Worm (Caenorhabditis elegans) whole organism, L3 larva: Measurements from ENCODE around the gene sru-35.

Experiments
- aly-2 ChIP-seq: fragments of 150-350 bp; optimal IDR thresholded peaks from 2 replicates; lab custom pipeline; 2014; ENCODE audit warnings: missing biosample characterization, missing genetic modification characterization
- ama-1 ChIP-seq: fragments of 150-350 bp; optimal IDR thresholded peaks from 2 replicates; lab custom pipeline; 2018
- ceh-16 ChIP-seq: sonication (generic microtip); optimal IDR thresholded peaks from 2 replicates; lab custom pipeline; 2017; ENCODE audit warnings: missing biosample characterization, missing genetic modification characterization
- ceh-28 ChIP-seq: fragments of 150-350 bp; optimal IDR thresholded peaks from 2 replicates; lab custom pipeline; 2014; ENCODE audit warnings: missing biosample characterization, missing genetic modification reagents, missing genetic modification characterization
- ceh-82 ChIP-seq: fragments of 150-350 bp; optimal IDR thresholded peaks from 2 replicates; lab custom pipeline; 2014; ENCODE audit warnings: missing biosample characterization, missing genetic modification characterization
- ceh-9 ChIP-seq: sonication (generic microtip); optimal IDR thresholded peaks from 2 replicates; lab custom pipeline; 2018; ENCODE audit warnings: missing biosample characterization, missing genetic modification characterization
- egl-5 ChIP-seq: fragments of 150-350 bp; optimal IDR thresholded peaks from 2 replicates; lab custom pipeline; 2017; ENCODE audit warnings: missing biosample characterization, missing genetic modification reagents, missing genetic modification characterization, inconsistent platforms
- elt-1 ChIP-seq: fragments of 150-350 bp; optimal IDR thresholded peaks from 2 replicates; lab custom pipeline; 2014; ENCODE audit warnings: missing biosample characterization, missing genetic modification characterization
- elt-2 ChIP-seq: sonication (generic microtip); optimal IDR thresholded peaks from 2 replicates; lab custom pipeline; 2016; ENCODE audit warnings: missing genetic modification reagents, mild to moderate bottlenecking, missing genetic modification characterization, missing compliant biosample characterization
- elt-3 ChIP-seq, 3 experiments: fragments of 150-350 bp in 1 of 3; sonication (generic microtip) in 2 of 3; optimal IDR thresholded peaks; 2 replicates in 2 of 3; 4 replicates in 1 of 3; lab custom pipeline; 2014 to 2017; ENCODE audit warnings: missing biosample characterization in 3 of 3, missing genetic modification characterization in 3 of 3
- eor-1 ChIP-seq, 2 experiments: fragments of 150-350 bp; optimal IDR thresholded peaks; 2 replicates each; lab custom pipeline; 2014 to 2018; ENCODE audit warnings: missing biosample characterization in 2 of 2, missing genetic modification characterization in 2 of 2
- fkh-10 ChIP-seq: sonication (generic microtip); optimal IDR thresholded peaks from 2 replicates; lab custom pipeline; 2017; ENCODE audit warnings: missing biosample characterization, missing genetic modification reagents, missing genetic modification characterization
- fkh-2 ChIP-seq: fragments of 150-350 bp; optimal IDR thresholded peaks from 2 replicates; lab custom pipeline; 2014; ENCODE audit warnings: missing biosample characterization, missing genetic modification reagents, missing genetic modification characterization
- fos-1 ChIP-seq: fragments of 150-350 bp; optimal IDR thresholded peaks from 2 replicates; lab custom pipeline; 2014; ENCODE audit warnings: missing biosample characterization, missing genetic modification characterization
- jun-1 ChIP-seq: fragments of 150-350 bp; optimal IDR thresholded peaks from 2 replicates; lab custom pipeline; 2014; ENCODE audit warnings: missing biosample characterization, missing genetic modification reagents, missing genetic modification characterization
- lin-15B ChIP-seq: fragments of 150-350 bp; optimal IDR thresholded peaks from 2 replicates; lab custom pipeline; 2014; ENCODE audit warnings: missing biosample characterization, missing genetic modification characterization
- lsy-12 ChIP-seq: sonication (generic microtip); optimal IDR thresholded peaks from 2 replicates; lab custom pipeline; 2016; ENCODE audit warnings: mild to moderate bottlenecking, missing genetic modification characterization, missing compliant biosample characterization
- mdl-1 ChIP-seq: fragments of 150-350 bp; optimal IDR thresholded peaks from 2 replicates; lab custom pipeline; 2014; ENCODE audit warnings: missing biosample characterization, missing genetic modification characterization
- nfya-1 ChIP-seq: sonication (generic microtip); optimal IDR thresholded peaks from 2 replicates; lab custom pipeline; 2017; ENCODE audit warnings: missing genetic modification characterization, mild to moderate bottlenecking, missing compliant biosample characterization, antibody characterized with exemption, moderate library complexity; ENCODE audit not compliant: insufficient read depth
- nhr-11 ChIP-seq: fragments of 150-350 bp; optimal IDR thresholded peaks from 2 replicates; lab custom pipeline; 2014; ENCODE audit warnings: missing biosample characterization, missing genetic modification characterization
- nhr-12 ChIP-seq: fragments of 150-350 bp; optimal IDR thresholded peaks from 2 replicates; lab custom pipeline; 2014; ENCODE audit warnings: missing biosample characterization, missing genetic modification characterization
- nhr-23 ChIP-seq: fragments of 150-350 bp; optimal IDR thresholded peaks from 2 replicates; lab custom pipeline; 2014; ENCODE audit warnings: missing biosample characterization, missing genetic modification reagents, missing genetic modification characterization
- nhr-25 ChIP-seq: sonication (generic microtip); optimal IDR thresholded peaks from 2 replicates; lab custom pipeline; 2017; ENCODE audit warnings: missing biosample characterization, missing genetic modification characterization
- nhr-28 ChIP-seq: fragments of 150-350 bp; optimal IDR thresholded peaks from 2 replicates; lab custom pipeline; 2014; ENCODE audit warnings: missing biosample characterization, missing genetic modification characterization
- nhr-43 ChIP-seq: sonication (generic microtip); optimal IDR thresholded peaks from 2 replicates; lab custom pipeline; 2016; ENCODE audit warnings: mild to moderate bottlenecking, missing genetic modification characterization, missing compliant biosample characterization; ENCODE audit not compliant: poor library complexity, severe bottlenecking
- nhr-67 ChIP-seq: fragments of 150-350 bp; optimal IDR thresholded peaks from 2 replicates; lab custom pipeline; 2014; ENCODE audit warnings: missing biosample characterization, missing genetic modification characterization
- nhr-76 ChIP-seq: fragments of 150-350 bp; sonication (generic microtip); optimal IDR thresholded peaks from 5 replicates; lab custom pipeline; 2014; ENCODE audit warnings: missing biosample characterization, missing genetic modification characterization
- pha-4 ChIP-seq: fragments of 150-350 bp; optimal IDR thresholded peaks from 2 replicates; lab custom pipeline; 2014; ENCODE audit warnings: missing biosample characterization, missing genetic modification reagents, missing genetic modification characterization
- pqm-1 ChIP-seq: fragments of 150-350 bp; optimal IDR thresholded peaks from 2 replicates; lab custom pipeline; 2017; ENCODE audit warnings: missing biosample characterization, missing genetic modification characterization, inconsistent platforms
- skn-1 ChIP-seq: fragments of 150-350 bp; optimal IDR thresholded peaks from 2 replicates; lab custom pipeline; 2014; ENCODE audit warnings: missing biosample characterization, missing genetic modification characterization
- snpc-4 ChIP-seq: fragments of 150-350 bp; optimal IDR thresholded peaks from 2 replicates; lab custom pipeline; 2014; ENCODE audit warnings: missing biosample characterization, missing genetic modification characterization
- unc-39 ChIP-seq: sonication (generic microtip); optimal IDR thresholded peaks from 4 replicates; lab custom pipeline; 2017; ENCODE audit warnings: missing biosample characterization, missing genetic modification characterization
- unc-62 ChIP-seq: fragments of 150-350 bp; sonication (generic microtip); optimal IDR thresholded peaks from 4 replicates; lab custom pipeline; 2014; ENCODE audit warnings: missing biosample characterization, missing genetic modification reagents, missing genetic modification characterization
- ztf-11 ChIP-seq: fragments of 150-350 bp; optimal IDR thresholded peaks from 2 replicates; lab custom pipeline; 2014; ENCODE audit warnings: missing biosample characterization, missing genetic modification characterization

The sru-35 gene

DNA sequence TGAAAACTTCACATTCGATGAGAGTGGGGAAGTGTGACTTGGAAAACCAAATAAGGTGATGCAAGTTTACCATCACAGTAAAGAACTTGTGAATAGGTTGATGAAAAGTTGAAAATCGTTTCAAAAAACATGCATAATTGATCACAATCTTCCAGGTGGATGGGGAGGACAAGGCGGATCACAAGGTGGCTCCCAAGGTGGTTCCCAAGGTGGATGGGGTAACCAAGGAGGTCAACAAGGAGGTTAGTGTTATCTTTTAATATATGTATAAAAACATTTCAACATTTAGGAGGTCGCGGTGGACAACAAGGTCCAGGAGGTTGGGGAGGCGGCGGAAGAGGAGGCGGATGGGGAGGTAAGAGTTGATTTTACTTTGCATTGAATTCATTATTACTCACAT lies 27.6 kb upstream of the sru-35 start, which contains the start of gene T28C6.10:
T28C6.10 (plus strand) TSS at position 301 of the 400 bp plus-strand sequence.
- no peak for TF ChIP-seq elt-3 (tag; optimal IDR thresholded peaks at IDR 0.05; lab: Kevin White, UChicago)
- no peak for TF ChIP-seq skn-1
- no peak for TF ChIP-seq snpc-4
- TF ChIP-seq lin-15B (tag; lab: Kevin White, UChicago) = no peak
- no peak for TF ChIP-seq nhr-12 (tag; lab: Kevin White, UChicago)
- no peak for TF ChIP-seq ztf-11 (tag; lab: Kevin White, UChicago)
- TF ChIP-seq lsy-12 = no peak
- no peak for TF ChIP-seq fkh-10 (GFP tag; lab: Kevin White, UChicago)
- no peak for TF ChIP-seq nhr-23
- no peak for TF ChIP-seq nhr-28 (tag; lab: Kevin White, UChicago)
- TF ChIP-seq nhr-67 = no peak

DNA sequence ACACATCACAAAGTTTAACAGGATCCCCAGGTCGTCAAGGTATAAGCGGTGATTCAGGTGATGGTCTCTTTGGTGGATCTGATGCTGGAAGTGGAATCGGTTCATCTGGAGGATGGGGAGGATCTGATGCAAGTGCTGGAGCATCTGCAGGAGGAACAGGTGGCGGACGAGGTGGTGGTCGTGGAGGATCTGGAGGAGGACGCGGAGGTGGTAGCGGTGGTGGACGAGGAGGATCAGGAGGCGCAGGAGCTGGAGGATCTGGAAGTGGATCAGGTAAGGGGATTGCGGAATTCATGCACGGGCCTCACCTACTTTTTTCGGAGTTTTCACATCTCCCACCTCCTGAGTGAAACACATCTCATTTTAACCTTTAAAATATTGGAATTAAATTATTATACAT lies 26.6 kb upstream of the sru-35 start:
- no peak for TF ChIP-seq ceh-82 (tag; lab: Kevin White, UChicago)

DNA sequence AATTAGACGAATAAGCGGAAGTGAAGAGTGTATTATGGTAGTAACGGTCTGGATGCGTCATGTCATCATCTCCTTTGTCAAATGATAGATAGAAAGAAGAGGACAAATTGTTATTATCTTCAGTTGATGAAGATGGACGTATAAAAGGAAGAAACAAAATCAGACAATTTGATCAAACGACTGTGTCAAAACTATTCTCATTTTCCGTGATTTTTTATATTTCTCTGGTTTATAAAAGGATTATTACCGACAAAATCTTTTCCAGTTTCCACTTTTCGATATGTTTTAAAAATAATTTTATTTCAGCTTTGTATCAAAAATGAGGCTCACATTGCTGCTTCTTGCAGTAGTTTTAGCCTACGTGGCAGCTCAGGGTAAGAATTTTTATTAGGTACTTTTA lies 26.0 kb upstream of the sru-35 start, which contains the start of gene grsp-2:
grsp-2 (plus strand) TSS at position 301 of the 400 bp plus-strand sequence.
- TF ChIP-seq ceh-9 (tag; lab: Kevin White, UChicago) = no peak
- no peak for TF ChIP-seq nhr-11 (tag; lab: Kevin White, UChicago)
- TF ChIP-seq nhr-28 (tag; lab: Kevin White, UChicago) = no peak
- no peak for TF ChIP-seq ceh-82 (tag; lab: Kevin White, UChicago)
- TF ChIP-seq snpc-4 = no peak

DNA sequence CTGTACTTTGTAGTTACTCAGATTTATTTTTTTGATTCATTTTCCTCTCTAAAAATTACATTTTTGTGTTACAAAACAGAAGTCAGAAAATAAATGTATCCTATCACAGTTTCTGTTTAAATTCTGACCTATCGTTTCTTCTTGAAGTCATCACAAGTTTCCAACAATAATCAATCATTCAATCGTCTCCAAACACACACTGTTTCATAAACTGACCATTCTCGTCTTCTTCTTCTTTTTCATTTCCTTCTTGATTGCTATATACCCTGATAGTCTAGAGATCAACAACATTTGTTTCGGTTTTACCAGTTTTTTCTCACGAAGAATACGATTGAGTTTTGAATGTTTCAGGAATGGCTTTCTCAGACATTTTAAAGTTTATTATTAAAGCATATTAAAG lies 25.1 kb upstream of the sru-35 start:
- no peak for TF ChIP-seq nhr-11 (tag; lab: Kevin White, UChicago)
- peak in 1 of 3 experiments; percentile 48 for TF ChIP-seq elt-3 (tag; optimal IDR thresholded peaks at IDR 0.05; lab: Kevin White, UChicago)
- TF ChIP-seq fos-1 (tag; lab: Kevin White, UChicago) = no peak
- no peak for TF ChIP-seq aly-2
- TF ChIP-seq nhr-76 (tag; lab: Kevin White, UChicago) = no peak
- TF ChIP-seq ceh-28 (tag; lab: Kevin White, UChicago) = no peak
- TF ChIP-seq nhr-23 = peak; percentile 66
- no peak for TF ChIP-seq lin-15B (tag; lab: Kevin White, UChicago)
- TF ChIP-seq nhr-67 = no peak
- no peak for TF ChIP-seq unc-39
- TF ChIP-seq nhr-43 = peak; percentile 2
- no peak for TF ChIP-seq egl-5 (tag; lab: Kevin White, UChicago)

DNA sequence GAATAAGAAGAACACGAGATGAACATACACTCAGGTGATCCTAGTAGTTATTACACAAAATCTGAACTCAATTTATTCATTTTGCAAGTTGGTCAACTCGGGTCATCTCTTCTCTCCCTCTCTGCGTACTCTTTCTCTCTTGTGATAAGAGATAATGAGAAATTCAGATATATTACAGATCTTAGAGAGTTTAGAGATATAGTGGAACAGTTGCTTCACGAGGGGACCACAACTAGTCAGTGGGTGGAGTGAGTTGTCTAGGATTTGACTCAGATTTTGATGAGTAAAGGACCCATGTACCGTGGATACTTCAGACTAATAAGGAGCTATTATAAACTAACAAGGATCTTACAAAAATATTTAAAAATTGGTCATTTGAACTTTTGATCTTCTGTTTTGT lies 23.6 kb upstream of the sru-35 start, which contains the start of gene exc-5:
exc-5 (minus strand) TSS at position 57 of the 400 bp plus-strand sequence.
- TF ChIP-seq nhr-25 (tag; lab: Kevin White, UChicago) (no peak), fkh-2 (no peak), nhr-12 (tag; lab: Kevin White, UChicago) (no peak), eor-1 (tag; optimal IDR thresholded peaks at IDR 0.05; lab: Kevin White, UChicago) (no peak), elt-2 (tag; lab: Kevin White, UChicago) (no peak), elt-1 (tag; lab: Kevin White, UChicago) (no peak), jun-1 (tag; lab: Kevin White, UChicago) (no peak), mdl-1 (tag; lab: Kevin White, UChicago) (no peak), unc-62 (GFP tag; lab: Kevin White, UChicago) (no peak), nfya-1 (tag; lab: Kevin White, UChicago) (no peak), ceh-82 (tag; lab: Kevin White, UChicago) (no peak), ceh-28 (tag; lab: Kevin White, UChicago) (no peak), ceh-16 (tag; lab: Kevin White, UChicago) (no peak), pqm-1 (tag; lab: Kevin White, UChicago) (no peak)

DNA sequence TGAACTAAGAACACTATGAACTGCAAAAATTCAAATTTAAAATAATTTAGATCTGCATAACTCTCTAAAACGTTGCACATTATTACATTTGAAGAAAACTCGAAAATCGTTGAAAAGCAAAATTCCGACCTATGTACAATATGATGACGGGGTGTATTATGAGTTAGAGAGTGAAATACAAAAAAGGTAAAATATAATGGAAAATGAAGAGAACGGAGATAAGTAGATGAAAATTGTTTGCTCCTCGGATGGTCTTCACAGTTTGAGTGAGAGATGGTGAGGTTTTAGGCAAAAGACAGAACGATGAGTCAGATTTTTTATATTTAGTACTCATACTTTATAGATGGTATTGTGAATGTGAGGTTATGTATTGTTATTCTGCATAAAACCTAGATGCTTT lies 17.3 kb upstream of the sru-35 start:
- TF ChIP-seq pqm-1 (tag; lab: Kevin White, UChicago) = peak; percentile 65
- peak; percentile 75 for TF ChIP-seq pha-4 (tag; lab: Kevin White, UChicago)
- no peak for TF ChIP-seq nfya-1 (tag; lab: Kevin White, UChicago)
- no peak for TF ChIP-seq nhr-25 (tag; lab: Kevin White, UChicago)
- TF ChIP-seq jun-1 (tag; lab: Kevin White, UChicago) = no peak
- no peak for TF ChIP-seq ama-1 (lab: Kevin White, UChicago)
